Fruit fly (Drosophila melanogaster): ENCODE data around the gene ClC-a.

- TF ChIP-seq usp (GFP tag; optimal IDR thresholded peaks at IDR 0.05) = no peak
- no peak for TF ChIP-seq CG8478 (optimal IDR thresholded peaks at IDR 0.05)
Measured at dm6 chr3R:11758507-11759184, 54.4 kb downstream of the ClC-a start.

All from whole organism.